Worm (Caenorhabditis elegans): ENCODE results near the gene Y48G9A.9.

Gene Y48G9A.9

DNA sequence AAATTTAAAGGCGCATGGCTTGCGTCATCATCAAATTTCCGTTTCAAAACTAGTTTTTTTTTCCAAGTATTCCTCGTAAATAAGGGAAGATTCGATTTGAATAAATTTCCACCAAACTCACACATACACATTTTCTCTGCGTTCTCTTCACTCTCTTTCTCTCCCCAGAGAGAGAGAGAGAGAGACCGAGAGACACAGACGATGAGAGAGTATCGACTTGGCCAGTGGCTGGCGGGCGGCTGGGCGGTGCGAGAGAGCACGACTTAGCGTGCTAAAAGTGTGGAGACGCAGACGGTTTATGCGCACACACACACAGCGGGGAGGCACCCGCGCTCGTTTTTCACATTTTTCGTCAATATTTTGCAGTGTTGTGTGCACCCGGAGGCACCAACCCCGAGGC is 8.3 kb downstream of the Y48G9A.9 start:
- peak; percentile 19 for TF ChIP-seq elt-2 (tag; optimal IDR thresholded peaks at IDR 0.05)
- TF ChIP-seq unc-86 (tag; optimal IDR thresholded peaks at IDR 0.05): peak; percentile 35
- no peak for TF ChIP-seq T23F11.4 (GFP tag; optimal IDR thresholded peaks at IDR 0.05)
- TF ChIP-seq rnt-1 (tag; optimal IDR thresholded peaks at IDR 0.05): peak; percentile 15
- TF ChIP-seq ref-2 (tag; optimal IDR thresholded peaks at IDR 0.05): peak; percentile 92
- peak; percentile 18 for TF ChIP-seq pros-1 (tag; optimal IDR thresholded peaks at IDR 0.05)
- no peak for TF ChIP-seq ceh-30 (tag; optimal IDR thresholded peaks at IDR 0.05)
- TF ChIP-seq Y22D7AL.16 (tag; optimal IDR thresholded peaks at IDR 0.05): no peak
- TF ChIP-seq ceh-31 (tag; optimal IDR thresholded peaks at IDR 0.05): peak; percentile 69
- TF ChIP-seq ttx-3 (tag; optimal IDR thresholded peaks at IDR 0.05): no peak
- TF ChIP-seq unc-42 (tag; optimal IDR thresholded peaks at IDR 0.05): peak; percentile 97
- no peak for TF ChIP-seq pat-9 (tag; optimal IDR thresholded peaks at IDR 0.05)
- TF ChIP-seq fkh-6 (tag; optimal IDR thresholded peaks at IDR 0.05): peak; percentile 23
- peak; percentile 97 for TF ChIP-seq nfya-1 (tag; optimal IDR thresholded peaks at IDR 0.05)
- TF ChIP-seq hlh-30 (tag; optimal IDR thresholded peaks at IDR 0.05; ENCODE audit: insufficient read depth): peak; percentile 41
- TF ChIP-seq ceh-34 (tag; optimal IDR thresholded peaks at IDR 0.05): peak; percentile 71
- TF ChIP-seq ceh-14 (tag; optimal IDR thresholded peaks at IDR 0.05): peak; percentile 57
- peak; percentile 95 for TF ChIP-seq ceh-48 (tag; optimal IDR thresholded peaks at IDR 0.05)
- no peak for TF ChIP-seq sdc-2 (tag; optimal IDR thresholded peaks at IDR 0.05)
- no peak for TF ChIP-seq ama-1 (optimal IDR thresholded peaks at IDR 0.05)
- TF ChIP-seq madf-2 (tag; optimal IDR thresholded peaks at IDR 0.05): no peak
- no peak for TF ChIP-seq nhr-232 (tag; optimal IDR thresholded peaks at IDR 0.05)
- TF ChIP-seq F13H6.1 (tag; optimal IDR thresholded peaks at IDR 0.05): no peak
- peak; percentile 43 for TF ChIP-seq unc-55 (GFP tag; optimal IDR thresholded peaks at IDR 0.05)
- peak; percentile 76 for TF ChIP-seq ceh-18 (tag; optimal IDR thresholded peaks at IDR 0.05)
- no peak for TF ChIP-seq dmd-4 (tag; optimal IDR thresholded peaks at IDR 0.05; ENCODE audit: borderline replicate concordance)
- TF ChIP-seq tbx-2 (tag; optimal IDR thresholded peaks at IDR 0.05): peak; percentile 62
- TF ChIP-seq tbx-7 (tag; optimal IDR thresholded peaks at IDR 0.05): no peak
- TF ChIP-seq ceh-19 (GFP tag; optimal IDR thresholded peaks at IDR 0.05): peak; percentile 50

DNA sequence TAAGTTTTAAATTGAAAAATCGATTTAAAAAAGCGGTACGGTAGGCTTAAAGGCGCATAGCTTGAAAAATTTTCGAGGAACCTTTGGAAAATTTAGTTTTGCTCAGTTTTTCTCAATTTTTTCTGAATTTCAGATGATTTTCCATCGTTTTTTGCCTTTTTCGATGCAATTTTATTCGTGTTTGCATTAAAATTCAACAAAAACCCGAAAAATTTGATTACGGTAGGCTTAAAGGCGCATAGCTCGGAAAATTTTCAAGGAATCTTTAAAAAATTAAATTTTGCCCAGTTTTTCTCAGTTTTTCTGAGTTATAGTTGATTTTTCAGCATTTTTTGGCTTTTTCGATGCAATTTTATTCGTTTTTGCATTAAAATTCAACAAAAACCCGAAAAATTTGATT is 8.8 kb downstream of the Y48G9A.9 start:
- no peak for TF ChIP-seq ref-2 (tag; optimal IDR thresholded peaks at IDR 0.05)
- no peak for TF ChIP-seq sox-2 (GFP tag; IDR thresholded peaks at IDR 0.05)
- TF ChIP-seq dmd-4 (tag; optimal IDR thresholded peaks at IDR 0.05; ENCODE audit: borderline replicate concordance): no peak

DNA sequence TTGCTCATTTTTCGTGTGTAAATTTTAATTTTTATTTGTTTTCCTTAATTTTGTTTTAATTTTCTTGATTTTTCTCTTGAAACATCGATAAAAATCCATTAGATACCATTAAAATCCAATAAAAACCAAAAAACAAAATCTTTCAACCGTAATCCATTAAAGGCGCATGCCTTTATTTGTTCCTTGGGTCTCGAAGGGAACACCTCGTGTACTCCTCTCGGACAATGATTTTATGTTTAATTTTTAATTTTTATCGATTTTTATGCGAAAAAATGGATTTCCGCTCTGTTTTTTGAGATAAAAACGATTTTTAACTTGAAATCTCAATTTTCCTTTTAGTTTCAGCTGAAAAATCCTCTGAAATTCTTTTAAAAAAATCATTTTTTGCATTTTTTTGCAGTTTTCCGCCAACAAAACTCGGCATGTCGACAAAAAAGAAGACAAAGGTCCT is 9.4 kb downstream of the Y48G9A.9 start, which contains the start of gene ppk-2:
TSS of gene ppk-2 (plus strand) at position 401 of the 451 bp plus-strand sequence.
- TF ChIP-seq ttx-3 (tag; optimal IDR thresholded peaks at IDR 0.05) (no peak), ceh-2 (tag; optimal IDR thresholded peaks at IDR 0.05) (no peak), hlh-15 (tag; optimal IDR thresholded peaks at IDR 0.05) (no peak), tbx-2 (tag; optimal IDR thresholded peaks at IDR 0.05) (no peak), unc-42 (tag; optimal IDR thresholded peaks at IDR 0.05) (no peak), ref-2 (tag; optimal IDR thresholded peaks at IDR 0.05) (no peak), dmd-4 (tag; optimal IDR thresholded peaks at IDR 0.05; ENCODE audit: borderline replicate concordance) (no peak), unc-55 (GFP tag; optimal IDR thresholded peaks at IDR 0.05) (no peak), eyg-1 (tag; optimal IDR thresholded peaks at IDR 0.05) (no peak), C38D4.7 (GFP tag; optimal IDR thresholded peaks at IDR 0.05) (no peak), fax-1 (tag; optimal IDR thresholded peaks at IDR 0.05) (no peak), ceh-48 (tag; optimal IDR thresholded peaks at IDR 0.05) (no peak), ceh-30 (tag; optimal IDR thresholded peaks at IDR 0.05) (no peak), K09A11.1 (tag; optimal IDR thresholded peaks at IDR 0.05; ENCODE audit: insufficient read depth) (no peak), fkh-6 (tag; optimal IDR thresholded peaks at IDR 0.05) (no peak)

DNA sequence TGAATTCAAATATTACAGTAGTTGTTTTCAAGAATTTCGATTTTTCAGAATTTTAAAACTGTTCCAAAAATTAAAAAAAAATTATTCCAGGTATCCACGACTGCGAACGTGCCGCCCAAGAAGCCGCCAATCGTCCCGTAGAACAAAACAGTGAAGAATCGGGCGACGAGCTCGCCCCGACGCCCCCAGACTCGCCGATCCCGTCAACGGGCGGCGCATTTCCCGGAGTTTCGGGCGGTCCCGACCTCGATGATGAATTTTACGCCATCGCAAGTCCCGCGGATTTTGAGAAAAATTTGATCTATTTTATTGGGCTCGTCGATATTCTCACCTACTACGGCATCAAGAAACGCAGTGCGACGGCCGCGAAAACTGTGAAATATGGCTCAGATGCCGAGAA is 13.4 kb downstream of the Y48G9A.9 start:
- TF ChIP-seq unc-3 (GFP tag; conservative IDR thresholded peaks at IDR 0.05) (no peak), unc-3 (tag; optimal IDR thresholded peaks at IDR 0.05) (no peak), unc-55 (GFP tag; optimal IDR thresholded peaks at IDR 0.05) (no peak), lin-11 (tag; optimal IDR thresholded peaks at IDR 0.05) (no peak)
